Worm (Caenorhabditis elegans) whole organism, young adult: Measurements from ENCODE around the gene rme-1.

Source experiments
- B0019.2 ChIP-seq: fragments of 200-800 bp; sonication (Bioruptor generic); conservative IDR thresholded peaks from 2 replicates; pipeline ENCODE4 v1.3.6; 2022; ENCODE audit warnings: missing genetic modification reagents, missing genetic modification characterization, missing compliant biosample characterization
- B0261.1 ChIP-seq: sonication (generic microtip); optimal IDR thresholded peaks from 2 replicates; lab custom pipeline; 2016; ENCODE audit warnings: mild to moderate bottlenecking, missing genetic modification characterization, moderate library complexity, missing compliant biosample characterization
- F22D6.2 ChIP-seq: sonication (generic microtip); optimal IDR thresholded peaks from 2 replicates; lab custom pipeline; 2016; ENCODE audit warnings: mild to moderate bottlenecking, missing genetic modification characterization, missing compliant biosample characterization
- F23B12.7 ChIP-seq: sonication (generic microtip); optimal IDR thresholded peaks from 2 replicates; lab custom pipeline; 2017; ENCODE audit warnings: missing genetic modification characterization, mild to moderate bottlenecking, missing compliant biosample characterization, antibody characterized with exemption, moderate library complexity; ENCODE audit not compliant: insufficient read depth
- F55B11.4 ChIP-seq: sonication (generic microtip); optimal IDR thresholded peaks from 2 replicates; lab custom pipeline; 2016; ENCODE audit warnings: missing compliant biosample characterization, missing genetic modification characterization, borderline replicate concordance; ENCODE audit not compliant: insufficient read depth
- F57A8.1 ChIP-seq: fragments of 200-800 bp; sonication (Bioruptor generic); optimal IDR thresholded peaks from 2 replicates; lab custom pipeline; 2018; ENCODE audit warnings: mild to moderate bottlenecking, missing genetic modification characterization, moderate library complexity, missing compliant biosample characterization
- K11D2.4 ChIP-seq: fragments of 200-800 bp; sonication (Bioruptor generic); IDR thresholded peaks from 2 replicates; pipeline ENCODE4 v1.3.6; 2022; ENCODE audit warnings: missing genetic modification reagents, missing genetic modification characterization, missing compliant biosample characterization
- T07F8.4 ChIP-seq: sonication (generic microtip); optimal IDR thresholded peaks from 2 replicates; lab custom pipeline; 2016; ENCODE audit warnings: mild to moderate bottlenecking, missing genetic modification characterization, moderate library complexity, missing compliant biosample characterization
- Y67H2A.10 ChIP-seq: fragments of 200-800 bp; sonication (Bioruptor generic); conservative IDR thresholded peaks from 2 replicates; pipeline ENCODE4 v1.3.6; 2022; ENCODE audit warnings: missing genetic modification reagents, missing genetic modification characterization, missing compliant biosample characterization
- Y79H2A.3 ChIP-seq: fragments of 200-800 bp; sonication (Bioruptor generic); conservative IDR thresholded peaks from 2 replicates; pipeline ENCODE4 v1.3.6; 2022; ENCODE audit warnings: missing genetic modification reagents, missing genetic modification characterization, missing compliant biosample characterization
- akir-1 ChIP-seq: fragments of 200-800 bp; sonication (Bioruptor generic); optimal IDR thresholded peaks from 2 replicates; lab custom pipeline; 2018; ENCODE audit warnings: mild to moderate bottlenecking, missing genetic modification characterization, moderate library complexity, missing compliant biosample characterization
- atf-7 ChIP-seq: sonication (generic microtip); optimal IDR thresholded peaks from 2 replicates; lab custom pipeline; 2017; ENCODE audit warnings: mild to moderate bottlenecking, missing genetic modification characterization, missing compliant biosample characterization
- attf-3 ChIP-seq: fragments of 200-800 bp; sonication (Bioruptor generic); conservative IDR thresholded peaks from 2 replicates; pipeline ENCODE4 v1.3.6; 2022; ENCODE audit warnings: missing genetic modification reagents, missing genetic modification characterization, missing compliant biosample characterization
- attf-5 ChIP-seq: fragments of 200-800 bp; sonication (Bioruptor generic); optimal IDR thresholded peaks from 2 replicates; lab custom pipeline; 2018; ENCODE audit warnings: mild to moderate bottlenecking, missing genetic modification characterization, missing compliant biosample characterization
- attf-6 ChIP-seq: fragments of 200-800 bp; sonication (Bioruptor generic); IDR thresholded peaks from 2 replicates; pipeline ENCODE4 v1.3.6; 2022; ENCODE audit warnings: missing genetic modification reagents, missing genetic modification characterization, missing compliant biosample characterization
- bed-1 ChIP-seq: fragments of 200-800 bp; sonication (Bioruptor generic); IDR thresholded peaks from 2 replicates; pipeline ENCODE4 v1.3.6; 2022; ENCODE audit warnings: missing genetic modification reagents, missing genetic modification characterization, missing compliant biosample characterization
- bed-2 ChIP-seq: fragments of 200-800 bp; sonication (Bioruptor generic); IDR thresholded peaks from 2 replicates; pipeline ENCODE4 v1.3.6; 2022; ENCODE audit warnings: missing genetic modification reagents, missing genetic modification characterization, missing compliant biosample characterization
- cebp-2 ChIP-seq: fragments of 200-800 bp; sonication (Bioruptor generic); IDR thresholded peaks from 2 replicates; pipeline ENCODE4 v1.3.6; 2022; ENCODE audit warnings: missing genetic modification characterization, missing compliant biosample characterization
- ceh-100 ChIP-seq: fragments of 200-800 bp; sonication (Bioruptor generic); IDR thresholded peaks from 2 replicates; pipeline ENCODE4 v1.3.6; 2022; ENCODE audit warnings: missing genetic modification reagents, missing genetic modification characterization, missing compliant biosample characterization
- ceh-58 ChIP-seq: fragments of 200-800 bp; sonication (Bioruptor generic); IDR thresholded peaks from 2 replicates; pipeline ENCODE4 v1.3.6; 2022; ENCODE audit warnings: missing genetic modification characterization, missing compliant biosample characterization
- chd-7 ChIP-seq: sonication (generic microtip); optimal IDR thresholded peaks from 2 replicates; lab custom pipeline; 2016; ENCODE audit warnings: mild to moderate bottlenecking, missing genetic modification characterization, moderate library complexity, missing compliant biosample characterization
- efl-1 ChIP-seq: fragments of 150-350 bp; optimal IDR thresholded peaks from 2 replicates; lab custom pipeline; 2014; ENCODE audit warnings: missing biosample characterization, missing genetic modification reagents, missing genetic modification characterization
- egl-44 ChIP-seq: fragments of 200-800 bp; sonication (Bioruptor generic); IDR thresholded peaks from 2 replicates; pipeline ENCODE4 v1.3.6; 2022; ENCODE audit warnings: missing genetic modification reagents, missing genetic modification characterization, missing compliant biosample characterization
- ekl-4 ChIP-seq: fragments of 200-800 bp; sonication (Bioruptor generic); IDR thresholded peaks from 2 replicates; pipeline ENCODE4 v1.3.6; 2022; ENCODE audit warnings: missing genetic modification reagents, missing genetic modification characterization, missing compliant biosample characterization
- fkh-3 ChIP-seq: sonication (generic microtip); optimal IDR thresholded peaks from 2 replicates; lab custom pipeline; 2016; ENCODE audit warnings: mild to moderate bottlenecking, missing genetic modification characterization, missing compliant biosample characterization
- hlh-26 ChIP-seq: fragments of 200-800 bp; sonication (Bioruptor generic); conservative IDR thresholded peaks from 2 replicates; pipeline ENCODE4 v1.3.6; 2022; ENCODE audit warnings: missing genetic modification reagents, missing genetic modification characterization, missing compliant biosample characterization
- hmg-1.2 ChIP-seq: fragments of 200-800 bp; sonication (Bioruptor generic); IDR thresholded peaks from 2 replicates; pipeline ENCODE4 v1.3.6; 2022; ENCODE audit warnings: missing genetic modification reagents, missing genetic modification characterization, missing compliant biosample characterization
- hmg-20 ChIP-seq: fragments of 200-800 bp; sonication (Bioruptor generic); IDR thresholded peaks from 2 replicates; pipeline ENCODE4 v1.3.6; 2022; ENCODE audit warnings: missing genetic modification reagents, missing genetic modification characterization, missing compliant biosample characterization
- hsf-1 ChIP-seq: fragments of 200-800 bp; sonication (Bioruptor generic); IDR thresholded peaks from 2 replicates; pipeline ENCODE4 v1.3.6; 2022; ENCODE audit warnings: missing genetic modification reagents, missing genetic modification characterization, missing compliant biosample characterization
- lin-35 ChIP-seq, 3 experiments: fragments of 150-350 bp in 2 of 3; sonication (generic microtip) in 1 of 3; optimal IDR thresholded peaks; 2 replicates each; lab custom pipeline; 2014 to 2018; ENCODE audit warnings: missing biosample characterization in 3 of 3, missing genetic modification characterization in 3 of 3, missing genetic modification reagents in 3 of 3
- lsl-1 ChIP-seq: fragments of 200-800 bp; sonication (Bioruptor generic); optimal IDR thresholded peaks from 2 replicates; lab custom pipeline; 2018; ENCODE audit warnings: mild to moderate bottlenecking, missing genetic modification characterization, moderate library complexity, missing compliant biosample characterization
- madf-6 ChIP-seq: fragments of 200-800 bp; sonication (Bioruptor generic); IDR thresholded peaks from 2 replicates; pipeline ENCODE4 v1.3.6; 2022; ENCODE audit warnings: missing genetic modification reagents, missing genetic modification characterization, missing compliant biosample characterization
- nfya-1 ChIP-seq: sonication (generic microtip); optimal IDR thresholded peaks from 2 replicates; lab custom pipeline; 2017; ENCODE audit warnings: antibody characterized with exemption, missing compliant biosample characterization, missing genetic modification characterization, borderline replicate concordance; ENCODE audit not compliant: insufficient read depth
- nhr-120 ChIP-seq: fragments of 200-800 bp; sonication (Bioruptor generic); IDR thresholded peaks from 2 replicates; pipeline ENCODE4 v1.3.6; 2022; ENCODE audit warnings: missing genetic modification characterization, missing compliant biosample characterization
- nhr-179 ChIP-seq: sonication (generic microtip); optimal IDR thresholded peaks from 2 replicates; lab custom pipeline; 2016; ENCODE audit warnings: mild to moderate bottlenecking, missing genetic modification characterization, missing compliant biosample characterization
- nhr-80 ChIP-seq: sonication (generic microtip); optimal IDR thresholded peaks from 2 replicates; lab custom pipeline; 2016; ENCODE audit warnings: missing genetic modification characterization, missing compliant biosample characterization
- rcor-1 ChIP-seq: fragments of 200-800 bp; sonication (Bioruptor generic); IDR thresholded peaks from 2 replicates; pipeline ENCODE4 v1.3.6; 2022; ENCODE audit warnings: missing genetic modification reagents, missing genetic modification characterization, missing compliant biosample characterization
- rec-8 ChIP-seq, 2 experiments: sonication (generic microtip); optimal IDR thresholded peaks; 2 replicates each; lab custom pipeline; 2016; ENCODE audit warnings: mild to moderate bottlenecking in 2 of 2, missing genetic modification characterization in 2 of 2, missing genetic modification reagents in 2 of 2, missing genotype in 2 of 2, missing biosample characterization in 1 of 2, missing compliant biosample characterization in 1 of 2, moderate library complexity in 1 of 2
- repo-1 ChIP-seq: sonication (generic microtip); optimal IDR thresholded peaks from 2 replicates; lab custom pipeline; 2017; ENCODE audit warnings: mild to moderate bottlenecking, missing genetic modification characterization, missing compliant biosample characterization
- snpc-1.3 ChIP-seq: sonication (generic microtip); optimal IDR thresholded peaks from 2 replicates; lab custom pipeline; 2017; ENCODE audit warnings: missing genetic modification characterization, mild to moderate bottlenecking, missing compliant biosample characterization, antibody characterized with exemption, moderate library complexity, missing genotype, missing genetic modification reagents; ENCODE audit not compliant: insufficient read depth
- snpc-4 ChIP-seq, 5 experiments: fragments of 150-350 bp in 1 of 5; sonication (generic microtip) in 4 of 5; optimal IDR thresholded peaks; 2 replicates each; lab custom pipeline; 2014 to 2018; ENCODE audit warnings: missing genetic modification characterization in 5 of 5, missing biosample characterization in 3 of 5, antibody characterized with exemption in 2 of 5, mild to moderate bottlenecking in 2 of 5, missing compliant biosample characterization in 2 of 5, missing genotype in 2 of 5, moderate library complexity in 2 of 5, missing genetic modification reagents in 1 of 5
- somi-1 ChIP-seq: fragments of 200-800 bp; sonication (Bioruptor generic); optimal IDR thresholded peaks from 2 replicates; lab custom pipeline; 2018; ENCODE audit warnings: mild to moderate bottlenecking, missing genetic modification characterization, missing compliant biosample characterization
- sptf-2 ChIP-seq: fragments of 200-800 bp; sonication (Bioruptor generic); optimal IDR thresholded peaks from 2 replicates; lab custom pipeline; 2018; ENCODE audit warnings: mild to moderate bottlenecking, missing genetic modification characterization, missing compliant biosample characterization
- unc-62 ChIP-seq: fragments of 150-350 bp; optimal IDR thresholded peaks from 2 replicates; lab custom pipeline; 2014; ENCODE audit warnings: missing biosample characterization, missing genetic modification reagents, missing genetic modification characterization
- xnd-1 ChIP-seq: sonication (generic microtip); optimal IDR thresholded peaks from 2 replicates; lab custom pipeline; 2016; ENCODE audit warnings: missing genotype, missing genetic modification reagents, missing genetic modification characterization, missing compliant biosample characterization

The rme-1 gene

ce11 chrV:6233952-6234351, 25.3 kb downstream of the rme-1 start:
- TF ChIP-seq ceh-100 (GFP tag; lab: Robert Waterston, UW) = no peak
- TF ChIP-seq, all 124 proteins: peak for 0

ce11 chrV:6234876-6235275, 26.2 kb downstream of the rme-1 start, which contains the start of gene K08B12.3:
K08B12.3 (plus strand) TSS chrV:6235176.
- TF ChIP-seq sptf-2 (GFP tag; lab: Kevin White, UChicago) = no peak
- TF ChIP-seq unc-62 = no peak
- TF ChIP-seq Y67H2A.10 = no peak
- no peak for TF ChIP-seq F57A8.1 (GFP tag; lab: Kevin White, UChicago)
- no peak for TF ChIP-seq F22D6.2 (tag; lab: Kevin White, UChicago)
- no peak for TF ChIP-seq T07F8.4 (tag; lab: Kevin White, UChicago)
- no peak for TF ChIP-seq snpc-1.3
- TF ChIP-seq efl-1 (GFP tag; lab: Kevin White, UChicago) = no peak
- TF ChIP-seq attf-6 (GFP tag; lab: Robert Waterston, UW) = no peak
- no peak for TF ChIP-seq bed-1 (GFP tag; lab: Robert Waterston, UW)
- TF ChIP-seq attf-5 (GFP tag; lab: Kevin White, UChicago) = no peak
- TF ChIP-seq egl-44 (GFP tag; lab: Robert Waterston, UW) = no peak
- TF ChIP-seq ekl-4 (GFP tag; lab: Robert Waterston, UW) = no peak
- no peak for TF ChIP-seq B0261.1 (tag; lab: Kevin White, UChicago)
- no peak for TF ChIP-seq ceh-58 (GFP tag; lab: Robert Waterston, UW)
- no peak for TF ChIP-seq F23B12.7
- TF ChIP-seq K11D2.4 (GFP tag; lab: Robert Waterston, UW) = no peak
- no peak for TF ChIP-seq bed-2 (GFP tag; lab: Robert Waterston, UW)
- TF ChIP-seq lsl-1 (GFP tag; lab: Kevin White, UChicago) = no peak
- no peak for TF ChIP-seq akir-1 (GFP tag; lab: Kevin White, UChicago)

- TF ChIP-seq F57A8.1 (GFP tag; lab: Kevin White, UChicago) = no peak
- TF ChIP-seq hmg-1.2 (GFP tag; lab: Robert Waterston, UW) = no peak
- TF ChIP-seq Y79H2A.3 (GFP tag; lab: Robert Waterston, UW) = no peak
- TF ChIP-seq snpc-4 (GFP tag; optimal IDR thresholded peaks at IDR 0.05; lab: Kevin White, UChicago) = no peak
- no peak for TF ChIP-seq snpc-4 (tag; optimal IDR thresholded peaks at IDR 0.05; lab: Kevin White, UChicago)
- TF ChIP-seq nhr-120 (GFP tag; lab: Robert Waterston, UW) = no peak
- peak; percentile 88 for TF ChIP-seq somi-1 (GFP tag; lab: Kevin White, UChicago)
- no peak for TF ChIP-seq lin-35 (GFP tag; optimal IDR thresholded peaks at IDR 0.05; lab: Kevin White, UChicago)
- no peak for TF ChIP-seq fkh-3 (tag; lab: Kevin White, UChicago)
- TF ChIP-seq madf-6 (GFP tag; lab: Robert Waterston, UW) = no peak
- no peak for TF ChIP-seq attf-3
- no peak for TF ChIP-seq xnd-1 (tag; lab: Kevin White, UChicago)
- no peak for TF ChIP-seq ceh-58 (GFP tag; lab: Robert Waterston, UW)
- TF ChIP-seq sptf-2 (GFP tag; lab: Kevin White, UChicago) = no peak
- TF ChIP-seq cebp-2 (GFP tag; lab: Robert Waterston, UW) = no peak
- no peak for TF ChIP-seq rcor-1 (GFP tag; lab: Robert Waterston, UW)
- no peak for TF ChIP-seq B0019.2
- no peak for TF ChIP-seq atf-7 (tag; lab: Kevin White, UChicago)
- TF ChIP-seq F55B11.4 (tag; lab: Kevin White, UChicago) = no peak
- no peak for TF ChIP-seq ekl-4 (GFP tag; lab: Robert Waterston, UW)
- no peak for TF ChIP-seq nfya-1 (tag; lab: Kevin White, UChicago)
- TF ChIP-seq hsf-1 (GFP tag; lab: Robert Waterston, UW) = no peak
- no peak for TF ChIP-seq hlh-26
- TF ChIP-seq repo-1 = no peak
- peak; percentile 15 for TF ChIP-seq chd-7 (tag; lab: Kevin White, UChicago)
- no peak for TF ChIP-seq nhr-80 (tag; lab: Kevin White, UChicago)
- TF ChIP-seq hmg-20 (GFP tag; lab: Robert Waterston, UW) = no peak
- TF ChIP-seq rec-8 (tag; optimal IDR thresholded peaks at IDR 0.05; lab: Kevin White, UChicago) = no peak
- TF ChIP-seq nhr-179 = no peak
These were observed 29.7 kb downstream of the rme-1 start for ce11 chrV:6238347-6238746.
